Worm (Caenorhabditis elegans): ENCODE results near the gene gap-2.

DNA sequence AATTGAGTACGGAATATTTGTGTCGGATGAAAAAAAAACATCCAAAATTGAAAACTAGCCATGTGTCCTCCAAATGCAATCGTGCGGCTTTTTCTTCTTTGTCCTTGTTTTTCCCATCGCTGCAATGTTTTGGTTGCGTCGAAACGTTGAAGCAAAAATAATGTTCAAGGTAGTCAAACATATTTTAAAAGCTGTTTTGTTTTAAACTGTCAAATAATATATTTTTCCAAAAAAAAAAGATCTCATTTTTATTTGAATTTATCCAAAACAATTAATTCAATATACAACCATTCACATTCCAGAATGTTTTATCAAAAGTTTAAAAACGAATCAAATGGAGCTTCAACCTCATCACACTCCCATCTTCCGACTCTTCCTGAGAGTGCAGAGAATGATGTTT, 46.4 kb downstream of the gap-2 start, which contains the start of gene C07B5.6:
- TF ChIP-seq nhr-77 (tag; optimal IDR thresholded peaks at IDR 0.05) = no peak
- TF ChIP-seq blmp-1 (tag; optimal IDR thresholded peaks at IDR 0.05; ENCODE audit: insufficient read depth) = no peak
- no peak for TF ChIP-seq ceh-82 (tag; optimal IDR thresholded peaks at IDR 0.05)
- no peak for TF ChIP-seq ztf-1 (GFP tag; conservative IDR thresholded peaks at IDR 0.05)
- no peak for TF ChIP-seq ama-1 (optimal IDR thresholded peaks at IDR 0.05)
- TF ChIP-seq zag-1 (tag; optimal IDR thresholded peaks at IDR 0.05) = no peak
- TF ChIP-seq nhr-11 (tag; optimal IDR thresholded peaks at IDR 0.05) = no peak
- no peak for TF ChIP-seq R02D3.7 (tag; optimal IDR thresholded peaks at IDR 0.05)
- no peak for TF ChIP-seq nhr-12 (tag; optimal IDR thresholded peaks at IDR 0.05)
- TF ChIP-seq elt-3 (tag; optimal IDR thresholded peaks at IDR 0.05) = no peak
